Worm (Caenorhabditis elegans) whole organism, young adult: ENCODE measurements around the gene clpp-1.

ENCODE experiments used
- B0261.1 ChIP-seq: sonication (generic microtip); optimal IDR thresholded peaks from 2 replicates; lab custom pipeline; 2016; ENCODE audit warnings: mild to moderate bottlenecking, missing genetic modification characterization, moderate library complexity, missing compliant biosample characterization
- C06A6.2 ChIP-seq: fragments of 200-800 bp; sonication (Bioruptor generic); conservative IDR thresholded peaks from 2 replicates; pipeline ENCODE4 v1.3.6; 2022; ENCODE audit warnings: missing genetic modification characterization, missing compliant biosample characterization
- D2030.7 ChIP-seq: fragments of 200-800 bp; sonication (Bioruptor generic); IDR thresholded peaks from 2 replicates; pipeline ENCODE4 v1.3.6; 2022; ENCODE audit warnings: missing genetic modification reagents, missing genetic modification characterization, missing compliant biosample characterization
- F10E7.11 ChIP-seq: sonication (generic microtip); optimal IDR thresholded peaks from 2 replicates; lab custom pipeline; 2017; ENCODE audit warnings: mild to moderate bottlenecking, missing genetic modification characterization, moderate library complexity, missing compliant biosample characterization
- F23B12.7 ChIP-seq: sonication (generic microtip); optimal IDR thresholded peaks from 2 replicates; lab custom pipeline; 2017; ENCODE audit warnings: missing genetic modification characterization, mild to moderate bottlenecking, missing compliant biosample characterization, antibody characterized with exemption, moderate library complexity; ENCODE audit not compliant: insufficient read depth
- Y67H2A.10 ChIP-seq: fragments of 200-800 bp; sonication (Bioruptor generic); conservative IDR thresholded peaks from 2 replicates; pipeline ENCODE4 v1.3.6; 2022; ENCODE audit warnings: missing genetic modification reagents, missing genetic modification characterization, missing compliant biosample characterization
- Y79H2A.3 ChIP-seq: fragments of 200-800 bp; sonication (Bioruptor generic); conservative IDR thresholded peaks from 2 replicates; pipeline ENCODE4 v1.3.6; 2022; ENCODE audit warnings: missing genetic modification reagents, missing genetic modification characterization, missing compliant biosample characterization
- attf-3 ChIP-seq: fragments of 200-800 bp; sonication (Bioruptor generic); conservative IDR thresholded peaks from 2 replicates; pipeline ENCODE4 v1.3.6; 2022; ENCODE audit warnings: missing genetic modification reagents, missing genetic modification characterization, missing compliant biosample characterization
- cebp-2 ChIP-seq: fragments of 200-800 bp; sonication (Bioruptor generic); IDR thresholded peaks from 2 replicates; pipeline ENCODE4 v1.3.6; 2022; ENCODE audit warnings: missing genetic modification characterization, missing compliant biosample characterization
- ceh-27 ChIP-seq: fragments of 200-800 bp; sonication (Bioruptor generic); optimal IDR thresholded peaks from 2 replicates; lab custom pipeline; 2018; ENCODE audit warnings: mild to moderate bottlenecking, missing genetic modification characterization, moderate library complexity, missing compliant biosample characterization
- ceh-79 ChIP-seq: sonication (generic microtip); optimal IDR thresholded peaks from 2 replicates; lab custom pipeline; 2017; ENCODE audit warnings: mild to moderate bottlenecking, missing genetic modification characterization, missing compliant biosample characterization
- die-1 ChIP-seq: sonication (generic microtip); optimal IDR thresholded peaks from 2 replicates; lab custom pipeline; 2016; ENCODE audit warnings: missing genotype, mild to moderate bottlenecking, missing genetic modification characterization, missing compliant biosample characterization
- dox-1 ChIP-seq: fragments of 200-800 bp; sonication (Bioruptor generic); IDR thresholded peaks from 2 replicates; pipeline ENCODE4 v1.3.6; 2022; ENCODE audit warnings: missing genetic modification reagents, missing genetic modification characterization, missing compliant biosample characterization
- dpff-1 ChIP-seq: sonication (generic microtip); optimal IDR thresholded peaks from 2 replicates; lab custom pipeline; 2017; ENCODE audit warnings: mild to moderate bottlenecking, missing genetic modification characterization, missing compliant biosample characterization
- egl-18 ChIP-seq: fragments of 200-800 bp; sonication (Bioruptor generic); IDR thresholded peaks from 2 replicates; pipeline ENCODE4 v1.3.6; 2022; ENCODE audit warnings: missing genetic modification reagents, missing genetic modification characterization, missing compliant biosample characterization
- hlh-26 ChIP-seq: fragments of 200-800 bp; sonication (Bioruptor generic); conservative IDR thresholded peaks from 2 replicates; pipeline ENCODE4 v1.3.6; 2022; ENCODE audit warnings: missing genetic modification reagents, missing genetic modification characterization, missing compliant biosample characterization
- hmg-1.2 ChIP-seq: fragments of 200-800 bp; sonication (Bioruptor generic); IDR thresholded peaks from 2 replicates; pipeline ENCODE4 v1.3.6; 2022; ENCODE audit warnings: missing genetic modification reagents, missing genetic modification characterization, missing compliant biosample characterization
- lag-1 ChIP-seq: fragments of 200-800 bp; sonication (Bioruptor generic); IDR thresholded peaks from 2 replicates; pipeline ENCODE4 v1.3.6; 2022; ENCODE audit warnings: missing genetic modification reagents, missing genetic modification characterization, missing compliant biosample characterization
- let-526 ChIP-seq: fragments of 200-800 bp; sonication (Bioruptor generic); IDR thresholded peaks from 2 replicates; pipeline ENCODE4 v1.3.6; 2022; ENCODE audit warnings: missing genetic modification reagents, missing genetic modification characterization, missing compliant biosample characterization
- lin-26 ChIP-seq: fragments of 200-800 bp; sonication (Bioruptor generic); IDR thresholded peaks from 2 replicates; pipeline ENCODE4 v1.3.6; 2022; ENCODE audit warnings: missing genetic modification reagents, missing genetic modification characterization, missing compliant biosample characterization
- lin-35 ChIP-seq, 3 experiments: fragments of 150-350 bp in 2 of 3; sonication (generic microtip) in 1 of 3; optimal IDR thresholded peaks; 2 replicates each; lab custom pipeline; 2014 to 2018; ENCODE audit warnings: missing biosample characterization in 3 of 3, missing genetic modification characterization in 3 of 3, missing genetic modification reagents in 3 of 3
- lin-40 ChIP-seq: sonication (generic microtip); optimal IDR thresholded peaks from 2 replicates; lab custom pipeline; 2016; ENCODE audit warnings: missing genetic modification characterization, mild to moderate bottlenecking, missing compliant biosample characterization, missing genotype, missing genetic modification reagents
- lin-54 ChIP-seq: fragments of 200-800 bp; sonication (Bioruptor generic); optimal IDR thresholded peaks from 2 replicates; lab custom pipeline; 2018; ENCODE audit warnings: mild to moderate bottlenecking, missing genetic modification characterization, missing compliant biosample characterization
- madf-10 ChIP-seq: sonication (generic microtip); optimal IDR thresholded peaks from 2 replicates; lab custom pipeline; 2016; ENCODE audit warnings: mild to moderate bottlenecking, missing genetic modification characterization, missing compliant biosample characterization
- madf-6 ChIP-seq: fragments of 200-800 bp; sonication (Bioruptor generic); IDR thresholded peaks from 2 replicates; pipeline ENCODE4 v1.3.6; 2022; ENCODE audit warnings: missing genetic modification reagents, missing genetic modification characterization, missing compliant biosample characterization
- mcd-1 ChIP-seq: fragments of 200-800 bp; sonication (Bioruptor generic); IDR thresholded peaks from 2 replicates; pipeline ENCODE4 v1.3.6; 2022; ENCODE audit warnings: missing genetic modification reagents, missing genetic modification characterization, missing compliant biosample characterization
- mel-28 ChIP-seq: sonication (generic microtip); optimal IDR thresholded peaks from 2 replicates; lab custom pipeline; 2016; ENCODE audit warnings: borderline replicate concordance, mild to moderate bottlenecking, missing genetic modification characterization, missing compliant biosample characterization
- nfya-1 ChIP-seq: sonication (generic microtip); optimal IDR thresholded peaks from 2 replicates; lab custom pipeline; 2017; ENCODE audit warnings: antibody characterized with exemption, missing compliant biosample characterization, missing genetic modification characterization, borderline replicate concordance; ENCODE audit not compliant: insufficient read depth
- nhr-179 ChIP-seq: sonication (generic microtip); optimal IDR thresholded peaks from 2 replicates; lab custom pipeline; 2016; ENCODE audit warnings: mild to moderate bottlenecking, missing genetic modification characterization, missing compliant biosample characterization
- nhr-27 ChIP-seq: fragments of 200-800 bp; sonication (Bioruptor generic); optimal IDR thresholded peaks from 2 replicates; lab custom pipeline; 2018; ENCODE audit warnings: mild to moderate bottlenecking, missing genetic modification characterization, moderate library complexity, missing compliant biosample characterization
- pbrm-1 ChIP-seq: fragments of 200-800 bp; sonication (Bioruptor generic); IDR thresholded peaks from 2 replicates; pipeline ENCODE4 v1.3.6; 2022; ENCODE audit warnings: missing genetic modification reagents, missing genetic modification characterization, missing compliant biosample characterization
- rpc-1 ChIP-seq, 2 experiments: fragments of 150-350 bp in 1 of 2; sonication (generic microtip) in 1 of 2; optimal IDR thresholded peaks; 2 replicates each; lab custom pipeline; 2014 to 2018; ENCODE audit warnings: missing biosample characterization in 1 of 2, missing genetic modification characterization in 1 of 2, missing genetic modification reagents in 1 of 2, missing genotype in 1 of 2
- sea-2 ChIP-seq: fragments of 200-800 bp; sonication (Bioruptor generic); IDR thresholded peaks from 2 replicates; pipeline ENCODE4 v1.3.6; 2022; ENCODE audit warnings: missing genetic modification characterization, missing compliant biosample characterization
- snpc-1.1 ChIP-seq: sonication (generic microtip); optimal IDR thresholded peaks from 2 replicates; lab custom pipeline; 2017; ENCODE audit warnings: missing genetic modification characterization, mild to moderate bottlenecking, missing compliant biosample characterization, antibody characterized with exemption, moderate library complexity, missing genotype, missing genetic modification reagents; ENCODE audit not compliant: insufficient read depth
- snpc-1.3 ChIP-seq: sonication (generic microtip); optimal IDR thresholded peaks from 2 replicates; lab custom pipeline; 2017; ENCODE audit warnings: missing genetic modification characterization, mild to moderate bottlenecking, missing compliant biosample characterization, antibody characterized with exemption, moderate library complexity, missing genotype, missing genetic modification reagents; ENCODE audit not compliant: insufficient read depth
- snpc-3.4 ChIP-seq: sonication (generic microtip); optimal IDR thresholded peaks from 2 replicates; lab custom pipeline; 2017; ENCODE audit warnings: missing genetic modification characterization, mild to moderate bottlenecking, missing compliant biosample characterization, antibody characterized with exemption, moderate library complexity, missing genotype, missing genetic modification reagents
- snpc-4 ChIP-seq, 5 experiments: fragments of 150-350 bp in 1 of 5; sonication (generic microtip) in 4 of 5; optimal IDR thresholded peaks; 2 replicates each; lab custom pipeline; 2014 to 2018; ENCODE audit warnings: missing genetic modification characterization in 5 of 5, missing biosample characterization in 3 of 5, antibody characterized with exemption in 2 of 5, mild to moderate bottlenecking in 2 of 5, missing compliant biosample characterization in 2 of 5, missing genotype in 2 of 5, moderate library complexity in 2 of 5, missing genetic modification reagents in 1 of 5
- tbp1 ChIP-seq: fragments of 200-800 bp; sonication (Bioruptor generic); optimal IDR thresholded peaks from 2 replicates; lab custom pipeline; 2018; ENCODE audit warnings: mild to moderate bottlenecking, missing genetic modification characterization, missing compliant biosample characterization
- tlf-1 ChIP-seq: fragments of 200-800 bp; sonication (Bioruptor generic); optimal IDR thresholded peaks from 2 replicates; lab custom pipeline; 2018; ENCODE audit warnings: mild to moderate bottlenecking, missing genetic modification characterization, missing compliant biosample characterization
- ztf-26 ChIP-seq: sonication (generic microtip); optimal IDR thresholded peaks from 2 replicates; lab custom pipeline; 2017; ENCODE audit warnings: missing genetic modification characterization, missing compliant biosample characterization
- ztf-28 ChIP-seq: fragments of 200-800 bp; sonication (Bioruptor generic); IDR thresholded peaks from 2 replicates; pipeline ENCODE4 v1.3.6; 2022; ENCODE audit warnings: missing genetic modification reagents, missing genetic modification characterization, missing compliant biosample characterization

The clpp-1 gene

DNA sequence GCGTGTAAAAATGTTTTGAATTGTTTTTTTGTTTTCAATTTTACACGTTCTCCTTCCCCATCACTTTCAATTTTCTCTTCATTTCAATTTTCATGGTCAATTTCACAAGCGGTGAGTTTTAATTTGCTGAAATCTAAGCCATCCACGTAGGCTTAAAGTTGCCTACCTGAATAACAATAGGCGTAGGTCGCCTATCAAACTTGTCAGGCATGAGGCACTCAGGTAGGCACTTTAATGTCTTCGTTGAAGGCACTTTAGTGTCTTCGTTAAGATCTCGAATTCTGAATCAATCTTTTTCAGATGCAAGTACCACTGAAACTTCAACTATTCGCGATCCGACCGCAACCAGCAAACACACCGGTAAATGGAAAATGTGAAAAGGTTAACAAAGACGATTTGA is 6.7 kb upstream of the clpp-1 start, which contains the start of gene ZK970.8:
Gene ZK970.8, plus strand, starts transcription at position 301 of the 400 bp plus-strand sequence.
- no peak for TF ChIP-seq mel-28 (tag; lab: Kevin White, UChicago)
- no peak for TF ChIP-seq sea-2
- no peak for TF ChIP-seq ceh-27
- no peak for TF ChIP-seq F10E7.11 (tag; lab: Kevin White, UChicago)
- no peak for TF ChIP-seq Y67H2A.10 (GFP tag; lab: Robert Waterston, UW)
- no peak for TF ChIP-seq snpc-3.4 (tag; lab: Kevin White, UChicago)
- no peak for TF ChIP-seq snpc-1.1 (tag; lab: Kevin White, UChicago)
- no peak for TF ChIP-seq tlf-1 (GFP tag; lab: Kevin White, UChicago)
- no peak for TF ChIP-seq dpff-1 (tag; lab: Kevin White, UChicago)

DNA sequence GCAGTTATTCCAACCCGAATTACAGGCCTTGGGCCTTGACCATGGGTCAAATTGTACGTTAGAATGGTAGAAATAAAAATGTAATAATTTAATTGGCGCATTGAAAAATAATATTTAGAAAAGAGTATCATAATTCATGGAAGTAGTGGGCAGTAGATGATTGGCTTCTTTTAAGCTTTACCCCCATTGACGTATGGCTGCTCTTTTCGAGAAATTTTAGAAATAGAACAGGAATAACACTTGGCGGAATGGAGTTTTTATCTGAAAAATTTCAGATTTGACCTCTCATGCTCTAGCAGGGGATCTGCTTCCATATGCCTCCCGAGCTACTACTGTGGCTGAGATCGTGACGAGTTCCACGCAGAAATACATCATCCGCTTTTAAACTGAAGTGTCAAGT is 6.1 kb upstream of the clpp-1 start, which contains the start of gene gcy-4:
Gene gcy-4, minus strand, starts transcription at position 101 of the 400 bp plus-strand sequence.
- TF ChIP-seq ceh-79: no peak
- no peak for TF ChIP-seq mcd-1 (GFP tag; lab: Robert Waterston, UW)
- TF ChIP-seq let-526: no peak
- no peak for TF ChIP-seq cebp-2 (GFP tag; lab: Robert Waterston, UW)
- TF ChIP-seq C06A6.2: no peak
- no peak for TF ChIP-seq lag-1 (GFP tag; lab: Robert Waterston, UW)
- TF ChIP-seq nhr-27: no peak
- no peak for TF ChIP-seq lin-40 (tag; lab: Kevin White, UChicago)

- TF ChIP-seq D2030.7 (peak; percentile 57; the same call in 1 of the 2 replicates), tbp1 (GFP tag; lab: Kevin White, UChicago) (peak; percentile 85), dox-1 (GFP tag; lab: Robert Waterston, UW) (0 out of 2 replicates have a peak, but pooled peaks have one; percentile 52), ztf-28 (GFP tag; lab: Robert Waterston, UW) (0 out of 2 replicates have a peak, but pooled peaks have one; percentile 16), lin-26 (GFP tag; lab: Robert Waterston, UW) (peak; percentile 69; the same call in 1 of the 2 replicates), rpc-1 (optimal IDR thresholded peaks at IDR 0.05; lab: Kevin White, UChicago) (peak; percentile 52), rpc-1 (tag; optimal IDR thresholded peaks at IDR 0.05; lab: Kevin White, UChicago) (peak; percentile 74), hmg-1.2 (GFP tag; lab: Robert Waterston, UW) (peak; percentile 47), B0261.1 (peak; percentile 61), madf-6 (GFP tag; lab: Robert Waterston, UW) (peak; percentile 31; the same call in 1 of the 2 replicates), pbrm-1 (GFP tag; lab: Robert Waterston, UW) (peak; percentile 51; the same call in 1 of the 2 replicates), ztf-26 (tag; lab: Kevin White, UChicago) (peak; percentile 21), die-1 (tag; lab: Kevin White, UChicago) (peak; percentile 19)
These were observed 2.1 kb upstream of the clpp-1 start for ce11 chrII:10304736-10305135.

ce11 chrII:10303663-10304115 is 1.0 kb upstream of the clpp-1 start, which contains the start of gene vha-9:
Gene vha-9, minus strand, starts transcription at chrII:10303713.
- peak; percentile 72 for TF ChIP-seq snpc-1.3 (tag; lab: Kevin White, UChicago)
- TF ChIP-seq nhr-179 (tag; lab: Kevin White, UChicago): no peak
- TF ChIP-seq lin-35 (GFP tag; optimal IDR thresholded peaks at IDR 0.05; lab: Kevin White, UChicago): peak in 1 of 3 experiments; percentile 26
- peak; percentile 69 for TF ChIP-seq F23B12.7 (tag; lab: Kevin White, UChicago)
- TF ChIP-seq lin-54 (GFP tag; lab: Kevin White, UChicago): peak; percentile 63
- no peak for TF ChIP-seq egl-18 (GFP tag; lab: Robert Waterston, UW)
- TF ChIP-seq mel-28 (tag; lab: Kevin White, UChicago): no peak
- TF ChIP-seq snpc-4 (GFP tag; optimal IDR thresholded peaks at IDR 0.05; lab: Kevin White, UChicago): no peak
- TF ChIP-seq snpc-4 (tag; optimal IDR thresholded peaks at IDR 0.05; lab: Kevin White, UChicago): peak in 1 of 4 experiments; percentile 37
- TF ChIP-seq snpc-3.4 (tag; lab: Kevin White, UChicago): peak; percentile 52
- TF ChIP-seq nfya-1 (tag; lab: Kevin White, UChicago): no peak
- TF ChIP-seq dox-1 (GFP tag; lab: Robert Waterston, UW): peak; percentile 57; the same call in 1 of the 2 replicates
- TF ChIP-seq hlh-26 (GFP tag; lab: Robert Waterston, UW): no peak
- TF ChIP-seq madf-10 (tag; lab: Kevin White, UChicago): peak; percentile 27
- peak; percentile 64 for TF ChIP-seq madf-6 (GFP tag; lab: Robert Waterston, UW)
- peak; percentile 44 for TF ChIP-seq lin-40 (tag; lab: Kevin White, UChicago)
- TF ChIP-seq B0261.1: peak; percentile 26
- no peak for TF ChIP-seq attf-3
- no peak for TF ChIP-seq Y79H2A.3 (GFP tag; lab: Robert Waterston, UW)
